Worm (Caenorhabditis elegans) whole organism, L4 larva: ENCODE data around the gene srh-292.

Experiments
- F10B5.3 ChIP-seq: sonication (generic microtip); optimal IDR thresholded peaks from 2 replicates; lab custom pipeline; 2016; ENCODE audit warnings: mild to moderate bottlenecking, missing genetic modification characterization, missing compliant biosample characterization
- F49E8.2 ChIP-seq: sonication (generic microtip); optimal IDR thresholded peaks from 2 replicates; lab custom pipeline; 2016; ENCODE audit warnings: missing compliant biosample characterization, mild to moderate bottlenecking, missing genetic modification characterization, borderline replicate concordance
- R02D3.7 ChIP-seq: fragments of 150-350 bp; sonication (generic microtip); optimal IDR thresholded peaks from 3 replicates; lab custom pipeline; 2014; ENCODE audit warnings: missing biosample characterization, missing genetic modification characterization
- Y48G9A.11 ChIP-seq: fragments of 200-800 bp; sonication (Bioruptor generic); IDR thresholded peaks from 2 replicates; pipeline ENCODE4 v1.3.6; 2022; ENCODE audit warnings: missing genetic modification reagents, missing genetic modification characterization, missing compliant biosample characterization
- aha-1 ChIP-seq: fragments of 150-350 bp; peaks from one replicate; lab custom pipeline; 2014; ENCODE audit warnings: missing biosample characterization, missing genetic modification characterization
- ceh-32 ChIP-seq: sonication (generic microtip); optimal IDR thresholded peaks from 2 replicates; lab custom pipeline; 2016; ENCODE audit warnings: mild to moderate bottlenecking, missing genetic modification characterization, missing compliant biosample characterization; ENCODE audit not compliant: poor library complexity
- ceh-44 ChIP-seq: fragments of 200-800 bp; sonication (Bioruptor generic); IDR thresholded peaks from 2 replicates; pipeline ENCODE4 v1.3.6; 2022; ENCODE audit warnings: missing genetic modification reagents, missing genetic modification characterization, missing compliant biosample characterization
- daf-12 ChIP-seq: fragments of 150-350 bp; optimal IDR thresholded peaks from 2 replicates; lab custom pipeline; 2014; ENCODE audit warnings: missing biosample characterization, missing genetic modification reagents, missing genetic modification characterization
- daf-16 ChIP-seq, 3 experiments: sonication (generic microtip); optimal IDR thresholded peaks; 2 replicates each; lab custom pipeline; 2016 to 2017; ENCODE audit warnings: missing genetic modification characterization in 3 of 3, missing genetic modification reagents in 3 of 3, mild to moderate bottlenecking in 2 of 3, missing compliant biosample characterization in 2 of 3, missing biosample characterization in 1 of 3, moderate library complexity in 1 of 3
- daf-8 ChIP-seq: fragments of 200-800 bp; sonication (Bioruptor generic); IDR thresholded peaks from 2 replicates; pipeline ENCODE4 v1.3.6; 2022; ENCODE audit warnings: missing genetic modification characterization, missing compliant biosample characterization
- dmd-6 ChIP-seq: fragments of 200-800 bp; sonication (Bioruptor generic); IDR thresholded peaks from 2 replicates; pipeline ENCODE4 v1.3.6; 2022; ENCODE audit warnings: missing genetic modification reagents, missing genetic modification characterization, missing compliant biosample characterization
- dmd-8 ChIP-seq: fragments of 200-800 bp; sonication (Bioruptor generic); IDR thresholded peaks from 2 replicates; pipeline ENCODE4 v1.3.6; 2022; ENCODE audit warnings: missing genetic modification characterization, missing compliant biosample characterization
- dmd-9 ChIP-seq: fragments of 200-800 bp; sonication (Bioruptor generic); IDR thresholded peaks from 2 replicates; pipeline ENCODE4 v1.3.6; 2022; ENCODE audit warnings: missing genetic modification reagents, missing genetic modification characterization, missing compliant biosample characterization
- dve-1 ChIP-seq: sonication (generic microtip); optimal IDR thresholded peaks from 2 replicates; lab custom pipeline; 2017; ENCODE audit warnings: antibody characterized with exemption, mild to moderate bottlenecking, missing genetic modification characterization, missing compliant biosample characterization; ENCODE audit not compliant: insufficient read depth
- gei-8 ChIP-seq: fragments of 200-800 bp; sonication (Bioruptor generic); optimal IDR thresholded peaks from 2 replicates; lab custom pipeline; 2018; ENCODE audit warnings: mild to moderate bottlenecking, missing genetic modification characterization, missing compliant biosample characterization
- hlh-30 ChIP-seq: sonication (generic microtip); optimal IDR thresholded peaks from 2 replicates; lab custom pipeline; 2017; ENCODE audit warnings: antibody characterized with exemption, mild to moderate bottlenecking, missing genetic modification characterization, missing compliant biosample characterization; ENCODE audit not compliant: insufficient read depth
- lin-13 ChIP-seq: fragments of 150-350 bp; optimal IDR thresholded peaks from 2 replicates; lab custom pipeline; 2014; ENCODE audit warnings: missing biosample characterization, missing genetic modification reagents, missing genetic modification characterization
- madf-9 ChIP-seq: fragments of 200-800 bp; sonication (Bioruptor generic); conservative IDR thresholded peaks from 2 replicates; pipeline ENCODE4 v1.3.6; 2022; ENCODE audit warnings: missing genetic modification reagents, missing genetic modification characterization, missing compliant biosample characterization
- nhr-11 ChIP-seq: fragments of 150-350 bp; optimal IDR thresholded peaks from 2 replicates; lab custom pipeline; 2014; ENCODE audit warnings: missing biosample characterization, missing genetic modification characterization
- nhr-25 ChIP-seq: sonication (generic microtip); optimal IDR thresholded peaks from 2 replicates; lab custom pipeline; 2017; ENCODE audit warnings: missing genetic modification characterization, mild to moderate bottlenecking, missing compliant biosample characterization, antibody characterized with exemption, moderate library complexity, borderline replicate concordance; ENCODE audit not compliant: insufficient read depth
- nhr-28 ChIP-seq: fragments of 150-350 bp; optimal IDR thresholded peaks from 2 replicates; lab custom pipeline; 2014; ENCODE audit warnings: missing biosample characterization, missing genetic modification characterization
- nhr-41 ChIP-seq: fragments of 200-800 bp; sonication (Bioruptor generic); IDR thresholded peaks from 2 replicates; pipeline ENCODE4 v1.3.6; 2022; ENCODE audit warnings: missing genetic modification reagents, missing genetic modification characterization, missing compliant biosample characterization
- nhr-6 ChIP-seq: fragments of 150-350 bp; optimal IDR thresholded peaks from 2 replicates; lab custom pipeline; 2014; ENCODE audit warnings: missing biosample characterization, missing genetic modification characterization
- pha-4 ChIP-seq, 2 experiments: fragments of 150-350 bp in 1 of 2; fragments of 200-800 bp in 1 of 2; sonication (Bioruptor generic) in 1 of 2; IDR thresholded peaks in 1 of 2; optimal IDR thresholded peaks in 1 of 2; 2 replicates each; pipeline versions ENCODE4 v1.3.6 to Lab custom; 2014 to 2022; ENCODE audit warnings: missing genetic modification characterization in 2 of 2, missing genetic modification reagents in 2 of 2, missing biosample characterization in 1 of 2, missing compliant biosample characterization in 1 of 2
- pqm-1 ChIP-seq: sonication (generic microtip); optimal IDR thresholded peaks from 2 replicates; lab custom pipeline; 2017; ENCODE audit warnings: missing biosample characterization, missing genetic modification characterization
- set-16 ChIP-seq: fragments of 200-800 bp; sonication (Bioruptor generic); IDR thresholded peaks from 2 replicates; pipeline ENCODE4 v1.3.6; 2022; ENCODE audit warnings: missing genetic modification reagents, missing genetic modification characterization, missing compliant biosample characterization
- snpc-1.2 ChIP-seq: fragments of 200-800 bp; sonication (Bioruptor generic); IDR thresholded peaks from 2 replicates; pipeline ENCODE4 v1.3.6; 2022; ENCODE audit warnings: missing genetic modification reagents, missing genetic modification characterization, missing compliant biosample characterization
- spr-1 ChIP-seq: sonication (generic microtip); optimal IDR thresholded peaks from 2 replicates; lab custom pipeline; 2016; ENCODE audit warnings: mild to moderate bottlenecking, missing genetic modification characterization, missing compliant biosample characterization
- tag-97 ChIP-seq: fragments of 200-800 bp; sonication (Bioruptor generic); IDR thresholded peaks from 2 replicates; pipeline ENCODE4 v1.3.6; 2022; ENCODE audit warnings: missing genetic modification characterization, missing compliant biosample characterization
- unc-130 ChIP-seq: sonication (generic microtip); optimal IDR thresholded peaks from 2 replicates; lab custom pipeline; 2016; ENCODE audit warnings: missing genetic modification reagents, missing genetic modification characterization, missing compliant biosample characterization
- unc-39 ChIP-seq: sonication (generic microtip); optimal IDR thresholded peaks from 2 replicates; lab custom pipeline; 2017; ENCODE audit warnings: missing biosample characterization, missing genetic modification characterization
- vab-7 ChIP-seq: fragments of 200-800 bp; sonication (Bioruptor generic); IDR thresholded peaks from 2 replicates; pipeline ENCODE4 v1.3.6; 2022; ENCODE audit warnings: missing genetic modification reagents, missing genetic modification characterization, missing compliant biosample characterization

Gene srh-292

DNA sequence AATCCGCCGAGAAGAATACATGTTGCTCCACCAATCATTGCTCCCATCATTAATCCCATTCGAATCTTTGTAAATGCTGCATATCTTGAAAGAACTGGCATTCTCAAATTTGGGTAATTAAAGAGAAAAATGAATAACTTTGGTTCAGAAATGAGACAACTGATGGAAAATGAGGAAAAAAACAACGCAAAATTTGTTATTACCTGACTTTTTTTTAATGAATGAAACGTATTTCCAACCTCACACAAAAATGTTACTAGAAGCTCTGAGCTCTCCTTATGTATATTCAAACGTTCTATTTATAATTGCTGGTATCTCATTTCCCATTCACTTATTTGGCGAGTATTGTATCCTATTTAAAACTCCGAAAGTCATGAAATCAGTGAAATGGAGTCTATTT lies at the start of gene srh-292, which contains the start of gene Y94A7B.11:
TSS of gene srh-292 (plus strand) at position 251 of the 400 bp plus-strand sequence.
TSS of gene Y94A7B.11 (minus strand) at position 101 of the 400 bp plus-strand sequence.
- TF ChIP-seq set-16 (GFP tag; lab: Robert Waterston, UW) (no peak), Y48G9A.11 (GFP tag; lab: Robert Waterston, UW) (no peak), unc-39 (tag; lab: Kevin White, UChicago) (no peak), pqm-1 (tag; lab: Kevin White, UChicago) (no peak), F10B5.3 (tag; lab: Kevin White, UChicago) (no peak), spr-1 (tag; lab: Kevin White, UChicago) (no peak), daf-12 (no peak), daf-8 (GFP tag; lab: Robert Waterston, UW) (no peak), nhr-11 (tag; lab: Kevin White, UChicago) (no peak), ceh-44 (no peak), lin-13 (GFP tag; lab: Kevin White, UChicago) (no peak), dmd-9 (no peak), nhr-41 (GFP tag; lab: Robert Waterston, UW) (no peak), hlh-30 (tag; lab: Kevin White, UChicago) (no peak), pha-4 (GFP tag; IDR thresholded peaks at IDR 0.05; lab: Robert Waterston, UW) (no peak), pha-4 (tag; optimal IDR thresholded peaks at IDR 0.05; lab: Kevin White, UChicago) (no peak), R02D3.7 (tag; lab: Kevin White, UChicago) (no peak), dmd-8 (GFP tag; lab: Robert Waterston, UW) (no peak)

ce11 chrV:17754999-17755398 lies 47.6 kb upstream of the srh-292 start:
- TF ChIP-seq daf-12 (no peak), nhr-28 (tag; lab: Kevin White, UChicago) (peak; percentile 66), snpc-1.2 (no peak), nhr-25 (tag; lab: Kevin White, UChicago) (no peak), pqm-1 (tag; lab: Kevin White, UChicago) (peak; percentile 75), daf-16 (GFP tag; optimal IDR thresholded peaks at IDR 0.05; lab: Kevin White, UChicago) (no peak), daf-16 (tag; optimal IDR thresholded peaks at IDR 0.05; lab: Kevin White, UChicago) (peak; percentile 68), hlh-30 (tag; lab: Kevin White, UChicago) (no peak), dmd-6 (GFP tag; lab: Robert Waterston, UW) (peak; percentile 42; the same call in 1 of the 2 replicates), vab-7 (no peak), dve-1 (tag; lab: Kevin White, UChicago) (peak; percentile 31)
- TF ChIP-seq, all 104 proteins: peak for 5

DNA sequence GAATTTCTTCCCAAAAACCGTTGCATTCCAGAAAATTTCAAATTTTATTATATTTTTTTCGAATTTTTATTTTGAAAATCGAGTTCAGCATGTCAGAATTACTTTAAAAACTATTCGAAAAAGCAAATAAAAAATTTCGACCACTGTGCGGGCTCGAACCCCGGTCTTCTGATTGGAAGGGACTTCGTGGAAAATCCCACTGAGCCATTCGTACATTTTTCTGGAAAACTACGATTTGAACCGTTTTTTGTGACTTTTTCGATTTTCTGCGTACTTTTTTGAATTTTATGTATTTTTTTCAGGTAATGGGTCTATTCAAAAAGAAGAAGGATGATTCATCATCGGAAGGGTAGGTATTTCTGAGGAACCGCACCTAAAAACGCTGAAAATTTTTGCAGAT lies 47.0 kb upstream of the srh-292 start, which contains the start of gene pgp-9:
TSS of gene pgp-9 (plus strand) at position 301 of the 400 bp plus-strand sequence.
- TF ChIP-seq ceh-32 (tag; lab: Kevin White, UChicago) (no peak), aha-1 (peak; percentile 71)

- TF ChIP-seq hlh-30 (tag; lab: Kevin White, UChicago) (no peak), gei-8 (GFP tag; lab: Kevin White, UChicago) (no peak), snpc-1.2 (no peak), nhr-6 (tag; lab: Kevin White, UChicago) (no peak), tag-97 (GFP tag; lab: Robert Waterston, UW) (no peak), F49E8.2 (tag; lab: Kevin White, UChicago) (no peak), R02D3.7 (tag; lab: Kevin White, UChicago) (no peak), madf-9 (GFP tag; lab: Robert Waterston, UW) (no peak), unc-130 (GFP tag; lab: Kevin White, UChicago) (no peak)
Observed at ce11 chrV:17765077-17765476, 37.5 kb upstream of the srh-292 start, which contains the start of the genes C47A10.16 and srh-283. TSS of gene C47A10.16 (minus strand) at chrV:17765177. TSS of gene srh-283 (plus strand) at chrV:17765348.
